Fruit fly (Drosophila melanogaster): ENCODE measurements around the gene sba.
A peak's percentile ranks its signal among the peaks of the same experiment; 100 is the strongest.

The sba gene

dm6 chr3R:23877606-23878317 lies 45.0 kb downstream of the sba start (continued):
- TF ChIP-seq prd (optimal IDR thresholded peaks at IDR 0.05) (no peak), prd (GFP tag; IDR thresholded peaks at IDR 0.05) (no peak), CG17385 (GFP tag; optimal IDR thresholded peaks at IDR 0.05) (no peak), CG7357 (GFP tag; IDR thresholded peaks at IDR 0.05) (no peak), chm (GFP tag; IDR thresholded peaks at IDR 0.05) (no peak), tup (GFP tag; optimal IDR thresholded peaks at IDR 0.05) (no peak), bbx (GFP tag; IDR thresholded peaks at IDR 0.05; ENCODE audit: partially characterized antibody) (no peak), kah (GFP tag; optimal IDR thresholded peaks at IDR 0.05) (no peak), CG11695 (GFP tag; IDR thresholded peaks at IDR 0.05) (no peak), run (tag; optimal IDR thresholded peaks at IDR 0.05) (peak; percentile 19), rib (GFP tag; IDR thresholded peaks at IDR 0.05) (no peak), Dip2 (GFP tag; IDR thresholded peaks at IDR 0.05) (no peak), CG12236 (GFP tag; optimal IDR thresholded peaks at IDR 0.05) (no peak), CG3163 (GFP tag; optimal IDR thresholded peaks at IDR 0.05) (no peak), Fer1 (GFP tag; optimal IDR thresholded peaks at IDR 0.05) (no peak), CG8478 (optimal IDR thresholded peaks at IDR 0.05) (no peak), BEAF-32 (GFP tag; optimal IDR thresholded peaks at IDR 0.05) (no peak), YL-1 (GFP tag; optimal IDR thresholded peaks at IDR 0.05) (no peak), CG9932 (GFP tag; IDR thresholded peaks at IDR 0.05) (no peak), cg (GFP tag; optimal IDR thresholded peaks at IDR 0.05) (peak; percentile 28), Optix (GFP tag; IDR thresholded peaks at IDR 0.05) (no peak), HLH54F (GFP tag; optimal IDR thresholded peaks at IDR 0.05) (no peak), CG10147 (GFP tag; optimal IDR thresholded peaks at IDR 0.05) (no peak), Stat92E (GFP tag; optimal IDR thresholded peaks at IDR 0.05) (no peak), CG10274 (GFP tag; optimal IDR thresholded peaks at IDR 0.05) (no peak), PHDP (tag; optimal IDR thresholded peaks at IDR 0.05) (no peak), CG42726 (GFP tag; IDR thresholded peaks at IDR 0.05; ENCODE audit: partially characterized antibody) (no peak), HmgZ (tag; optimal IDR thresholded peaks at IDR 0.05) (no peak), ci (GFP tag; IDR thresholded peaks at IDR 0.05) (peak; percentile 48; the same call in 1 of the 3 replicates), crp (GFP tag; optimal IDR thresholded peaks at IDR 0.05) (no peak), CG2120 (GFP tag; optimal IDR thresholded peaks at IDR 0.05) (no peak), CG6654 (GFP tag; optimal IDR thresholded peaks at IDR 0.05) (no peak), CG14014 (GFP tag; IDR thresholded peaks at IDR 0.05) (no peak), sima (GFP tag; optimal IDR thresholded peaks at IDR 0.05) (no peak), hkb (optimal IDR thresholded peaks at IDR 0.05) (no peak), hkb (GFP tag; IDR thresholded peaks at IDR 0.05) (0 out of 2 replicates have a peak, but pooled peaks have one; percentile 22), CG8944 (GFP tag; optimal IDR thresholded peaks at IDR 0.05) (no peak), CG7745 (tag; optimal IDR thresholded peaks at IDR 0.05) (no peak), chinmo (GFP tag; IDR thresholded peaks at IDR 0.05; ENCODE audit: partially characterized antibody) (no peak), CG11504 (tag; optimal IDR thresholded peaks at IDR 0.05) (no peak), Chrac-16 (GFP tag; optimal IDR thresholded peaks at IDR 0.05) (no peak), CG17328 (GFP tag; IDR thresholded peaks at IDR 0.05) (no peak), sens (GFP tag) (peak; percentile 22), CTCF (GFP tag; optimal IDR thresholded peaks at IDR 0.05) (no peak), Max (GFP tag; optimal IDR thresholded peaks at IDR 0.05) (no peak), twi (tag; optimal IDR thresholded peaks at IDR 0.05) (no peak), Rx (GFP tag; IDR thresholded peaks at IDR 0.05) (no peak), ftz-f1 (GFP tag; optimal IDR thresholded peaks at IDR 0.05) (no peak), amos (GFP tag; IDR thresholded peaks at IDR 0.05; ENCODE audit: partially characterized antibody) (no peak), CG7839 (tag; optimal IDR thresholded peaks at IDR 0.05) (no peak), CG8290 (GFP tag; optimal IDR thresholded peaks at IDR 0.05) (no peak), CG8290 (tag; optimal IDR thresholded peaks at IDR 0.05) (no peak)

Measured in whole organism, embryonic.